Worm (Caenorhabditis elegans): Measurements from ENCODE around the gene plk-3.

- TF ChIP-seq ama-1 (optimal IDR thresholded peaks at IDR 0.05) (no peak), tbx-11 (GFP tag; IDR thresholded peaks at IDR 0.05) (no peak), aly-1 (tag; optimal IDR thresholded peaks at IDR 0.05) (no peak), tbx-37 (GFP tag; conservative IDR thresholded peaks at IDR 0.05) (no peak), F13C5.2 (tag; optimal IDR thresholded peaks at IDR 0.05) (no peak), hnd-1 (tag; optimal IDR thresholded peaks at IDR 0.05) (no peak), B0310.2 (tag; optimal IDR thresholded peaks at IDR 0.05) (no peak), ceh-13 (GFP tag; optimal IDR thresholded peaks at IDR 0.05) (no peak), flt-1 (GFP tag; IDR thresholded peaks at IDR 0.05) (no peak), hmbx-1 (tag; optimal IDR thresholded peaks at IDR 0.05) (no peak), scrt-1 (GFP tag; IDR thresholded peaks at IDR 0.05) (no peak), hmg-4 (GFP tag; optimal IDR thresholded peaks at IDR 0.05) (no peak), ceh-36 (tag; optimal IDR thresholded peaks at IDR 0.05) (no peak)
Measured at ce11 chrIV:7501337-7501736, 28.3 kb upstream of the plk-3 start, which contains the start of gene F55G1.15.

All from whole organism, early embryonic.